Worm (Caenorhabditis elegans): Measurements from ENCODE around the gene T24H7.8.
A peak's percentile ranks its signal among the peaks of the same experiment; 100 is the strongest.

The T24H7.8 gene

ce11 chrII:6250782-6251461 lies 9.1 kb downstream of the T24H7.8 start, which contains the start of gene phb-2 (continued):
- TF ChIP-seq F16B12.6 (tag; optimal IDR thresholded peaks at IDR 0.05): peak; percentile 60
- TF ChIP-seq ces-1 (GFP tag; optimal IDR thresholded peaks at IDR 0.05): no peak
- peak; percentile 17 for TF ChIP-seq C04F5.9 (tag; optimal IDR thresholded peaks at IDR 0.05)
- no peak for TF ChIP-seq fkh-4 (tag; optimal IDR thresholded peaks at IDR 0.05; ENCODE audit: borderline replicate concordance)
- no peak for TF ChIP-seq zip-4 (GFP tag; optimal IDR thresholded peaks at IDR 0.05)
- TF ChIP-seq ceh-82 (tag; optimal IDR thresholded peaks at IDR 0.05): peak; percentile 57 to 85 (median 82)
- TF ChIP-seq hlh-17 (GFP tag; optimal IDR thresholded peaks at IDR 0.05; ENCODE audit: borderline replicate concordance): no peak
- no peak for TF ChIP-seq nhr-28 (tag; optimal IDR thresholded peaks at IDR 0.05)
- TF ChIP-seq ceh-8 (GFP tag; optimal IDR thresholded peaks at IDR 0.05): no peak
- TF ChIP-seq aly-2 (tag; optimal IDR thresholded peaks at IDR 0.05): peak; percentile 46
- TF ChIP-seq hpl-2 (GFP tag; optimal IDR thresholded peaks at IDR 0.05): peak; percentile 7
- peak; percentile 79 for TF ChIP-seq C16A3.4 (tag; optimal IDR thresholded peaks at IDR 0.05)
- peak; percentile 85 for TF ChIP-seq isw-1 (GFP tag; IDR thresholded peaks at IDR 0.05)
- peak; percentile 68 for TF ChIP-seq jun-1 (tag; optimal IDR thresholded peaks at IDR 0.05)
- no peak for TF ChIP-seq nhr-237 (tag; optimal IDR thresholded peaks at IDR 0.05)
- no peak for TF ChIP-seq egl-13 (tag; optimal IDR thresholded peaks at IDR 0.05)
- 0 out of 2 replicates have a peak, but pooled peaks have one; percentile 46 for TF ChIP-seq ceh-88 (GFP tag; IDR thresholded peaks at IDR 0.05)
- TF ChIP-seq unc-86 (tag; optimal IDR thresholded peaks at IDR 0.05): peak; percentile 63
- peak; percentile 64 for TF ChIP-seq fkh-8 (tag; optimal IDR thresholded peaks at IDR 0.05)
- TF ChIP-seq nhr-85 (tag): peak; percentile 91
- no peak for TF ChIP-seq nhr-84 (tag; optimal IDR thresholded peaks at IDR 0.05)
- TF ChIP-seq irx-1 (tag; optimal IDR thresholded peaks at IDR 0.05): peak; percentile 49
- peak in 2 of 6 experiments; percentile 59 to 73 for TF ChIP-seq elt-3 (tag; optimal IDR thresholded peaks at IDR 0.05)
- peak; percentile 46 for TF ChIP-seq nhr-11 (tag; optimal IDR thresholded peaks at IDR 0.05)
- peak; percentile 87 for TF ChIP-seq snu-23 (GFP tag; optimal IDR thresholded peaks at IDR 0.05)
- peak; percentile 43 for TF ChIP-seq nhr-77 (tag; optimal IDR thresholded peaks at IDR 0.05)
- TF ChIP-seq snpc-4 (tag; optimal IDR thresholded peaks at IDR 0.05): peak; percentile 54
- no peak for TF ChIP-seq pax-3 (tag; optimal IDR thresholded peaks at IDR 0.05)
- no peak for TF ChIP-seq zag-1 (tag; optimal IDR thresholded peaks at IDR 0.05)
- TF ChIP-seq aha-1 (tag; optimal IDR thresholded peaks at IDR 0.05): no peak
- TF ChIP-seq dpl-1 (GFP tag; optimal IDR thresholded peaks at IDR 0.05): peak; percentile 97 to 98 (median 97)
- TF ChIP-seq skn-1 (tag; optimal IDR thresholded peaks at IDR 0.05): peak; percentile 87
- peak; percentile 3 for TF ChIP-seq sox-4 (tag; optimal IDR thresholded peaks at IDR 0.05)
- TF ChIP-seq sup-37 (GFP tag; optimal IDR thresholded peaks at IDR 0.05): no peak
- peak; percentile 67 for TF ChIP-seq lir-3 (tag; optimal IDR thresholded peaks at IDR 0.05; ENCODE audit: poor library complexity)
- TF ChIP-seq swsn-7 (tag; optimal IDR thresholded peaks at IDR 0.05): peak; percentile 70
- no peak for TF ChIP-seq ets-5 (GFP tag; IDR thresholded peaks at IDR 0.05)

DNA sequence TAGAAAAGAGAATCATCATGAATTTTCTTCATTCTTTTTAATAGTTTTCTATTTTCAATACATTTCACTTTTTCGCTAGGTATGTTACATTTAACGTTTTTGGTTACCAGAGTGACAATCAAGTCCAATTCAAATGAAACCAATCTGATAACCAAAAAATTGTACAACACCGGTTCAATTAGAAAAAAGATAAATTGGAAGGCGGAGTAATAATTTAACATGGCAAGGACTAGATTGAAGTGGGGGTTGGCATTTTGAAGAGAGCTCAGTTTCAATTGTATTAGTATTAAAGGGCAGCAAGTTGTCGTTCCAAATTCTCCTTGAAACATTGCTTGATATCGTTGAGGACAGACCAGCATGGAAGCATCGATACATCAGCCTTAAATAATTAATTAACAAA lies 10.8 kb downstream of the T24H7.8 start:
- TF ChIP-seq jun-1 (tag; optimal IDR thresholded peaks at IDR 0.05) (no peak), ztf-11 (tag; optimal IDR thresholded peaks at IDR 0.05) (no peak), efl-1 (optimal IDR thresholded peaks at IDR 0.05) (no peak), efl-1 (GFP tag; optimal IDR thresholded peaks at IDR 0.05 in 1 of 2) (peak in 1 of 2 experiments; percentile 87), ama-1 (optimal IDR thresholded peaks at IDR 0.05) (no peak), nhr-85 (tag) (peak; percentile 23), hpl-2 (GFP tag; optimal IDR thresholded peaks at IDR 0.05) (no peak)

DNA sequence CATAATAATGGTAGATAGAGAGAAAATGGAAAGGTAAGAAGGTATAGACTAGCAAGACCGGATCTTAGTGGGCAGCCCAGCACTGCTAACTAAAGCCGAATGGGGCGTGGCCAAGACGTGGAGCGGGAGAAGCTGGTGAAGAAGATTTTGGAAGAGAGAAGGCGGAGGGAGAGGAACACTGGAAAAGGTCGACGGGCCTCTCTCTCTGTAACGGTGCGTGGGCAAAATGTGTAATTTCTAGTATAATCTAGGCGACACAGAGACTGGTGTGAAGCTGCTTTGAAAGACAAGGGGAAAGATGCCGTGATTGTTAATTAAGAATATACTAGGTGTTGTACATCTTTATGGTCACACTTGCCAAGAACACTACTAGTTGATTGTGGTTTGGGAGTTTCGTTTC lies 14.2 kb downstream of the T24H7.8 start, which contains the start of gene F13H8.5:
F13H8.5 (minus strand) TSS at position 101 of the 400 bp plus-strand sequence.
- TF ChIP-seq xbp-1 (tag; optimal IDR thresholded peaks at IDR 0.05) (no peak), ets-5 (GFP tag; IDR thresholded peaks at IDR 0.05) (no peak)
